Worm (Caenorhabditis elegans): Measurements from ENCODE around the gene ugt-54.

DNA sequence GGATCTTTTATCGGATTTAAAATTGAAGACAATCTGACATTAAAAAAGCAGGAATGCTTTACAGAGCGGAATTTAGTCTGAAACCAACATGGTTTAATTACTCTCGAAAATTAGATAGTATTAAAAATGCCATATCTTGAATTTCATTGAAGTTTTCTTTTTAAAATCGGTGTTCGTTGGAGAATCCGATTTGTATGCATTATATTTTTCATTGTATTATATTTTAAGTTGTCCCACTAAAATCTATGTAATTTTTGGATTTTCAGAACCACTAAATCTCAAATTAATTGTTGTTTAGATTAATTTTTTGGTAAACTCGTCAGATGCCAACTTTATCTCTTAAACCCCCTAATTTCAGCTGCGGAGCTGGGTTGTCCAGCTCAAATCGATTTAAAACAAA is 17.1 kb downstream of the ugt-54 start:
- no peak for TF ChIP-seq ama-1 (optimal IDR thresholded peaks at IDR 0.05)
- TF ChIP-seq hnd-1 (tag; optimal IDR thresholded peaks at IDR 0.05), result no peak
- TF ChIP-seq hmg-4 (GFP tag; optimal IDR thresholded peaks at IDR 0.05), result no peak
- TF ChIP-seq tbx-37 (GFP tag; conservative IDR thresholded peaks at IDR 0.05), result no peak
- no peak for TF ChIP-seq F13C5.2 (tag; optimal IDR thresholded peaks at IDR 0.05)

Measured in whole organism, early embryonic.